Worm (Caenorhabditis elegans) whole organism, midembryonic: ENCODE results near the gene ace-4.

Source experiments
- T22C8.4 ChIP-seq: fragments of 200-800 bp; sonication (Bioruptor generic); IDR thresholded peaks from 2 replicates; pipeline ENCODE4 v1.3.6; 2022; ENCODE audit warnings: missing genetic modification characterization, missing compliant biosample characterization
- cog-1 ChIP-seq: sonication (generic microtip); optimal IDR thresholded peaks from 2 replicates; lab custom pipeline; 2016; ENCODE audit warnings: missing genetic modification characterization, missing compliant biosample characterization
- flt-1 ChIP-seq: fragments of 200-800 bp; sonication (Bioruptor generic); IDR thresholded peaks from 2 replicates; pipeline ENCODE4 v1.3.6; 2022; ENCODE audit warnings: missing genetic modification characterization, missing compliant biosample characterization
- klf-2 ChIP-seq: fragments of 200-800 bp; sonication (Bioruptor generic); conservative IDR thresholded peaks from 2 replicates; pipeline ENCODE4 v1.3.6; 2022; ENCODE audit warnings: missing genetic modification reagents, missing genetic modification characterization, missing compliant biosample characterization
- med-1 ChIP-seq: sonication (generic microtip); optimal IDR thresholded peaks from 2 replicates; lab custom pipeline; 2017; ENCODE audit warnings: missing genetic modification characterization, mild to moderate bottlenecking, missing compliant biosample characterization, antibody characterized with exemption, missing genetic modification reagents; ENCODE audit not compliant: insufficient read depth
- ref-1 ChIP-seq: fragments of 200-800 bp; sonication (Bioruptor generic); conservative IDR thresholded peaks from 2 replicates; pipeline ENCODE4 v1.3.6; 2022; ENCODE audit warnings: missing genetic modification reagents, missing genetic modification characterization, missing compliant biosample characterization
- tab-1 ChIP-seq: fragments of 200-800 bp; sonication (Bioruptor generic); IDR thresholded peaks from 2 replicates; pipeline ENCODE4 v1.3.6; 2022; ENCODE audit warnings: missing genetic modification characterization, missing compliant biosample characterization
- ztf-23 ChIP-seq: fragments of 200-800 bp; sonication (Bioruptor generic); IDR thresholded peaks from 2 replicates; pipeline ENCODE4 v1.3.6; 2022; ENCODE audit warnings: missing genetic modification reagents, missing genetic modification characterization, missing compliant biosample characterization
- ztf-29 ChIP-seq: fragments of 200-800 bp; sonication (Bioruptor generic); IDR thresholded peaks from 2 replicates; pipeline ENCODE4 v1.3.6; 2022; ENCODE audit warnings: missing genetic modification reagents, missing genetic modification characterization, missing compliant biosample characterization

Gene ace-4

ce11 chrII:14244457-14245254, 46.8 kb downstream of the ace-4 start:
- TF ChIP-seq med-1 (no peak), cog-1 (tag; lab: Kevin White, UChicago) (no peak), ztf-29 (GFP tag; lab: Robert Waterston, UW) (no peak), tab-1 (GFP tag; lab: Robert Waterston, UW) (no peak), flt-1 (GFP tag; lab: Robert Waterston, UW) (no peak), ref-1 (no peak), T22C8.4 (no peak), klf-2 (GFP tag; lab: Robert Waterston, UW) (no peak), ztf-23 (GFP tag; lab: Robert Waterston, UW) (no peak)

- TF ChIP-seq ztf-29 (GFP tag; lab: Robert Waterston, UW) (no peak), ztf-23 (GFP tag; lab: Robert Waterston, UW) (no peak), klf-2 (GFP tag; lab: Robert Waterston, UW) (no peak), cog-1 (tag; lab: Kevin White, UChicago) (no peak), T22C8.4 (no peak), med-1 (no peak), flt-1 (GFP tag; lab: Robert Waterston, UW) (no peak), tab-1 (GFP tag; lab: Robert Waterston, UW) (no peak), ref-1 (no peak)
Observed at ce11 chrII:14247227-14247626, 49.4 kb downstream of the ace-4 start.

ce11 chrII:14247748-14248502, 50.1 kb downstream of the ace-4 start:
- TF ChIP-seq ref-1 (no peak), med-1 (peak; percentile 24), flt-1 (GFP tag; lab: Robert Waterston, UW) (peak; percentile 69)

- TF ChIP-seq klf-2 (GFP tag; lab: Robert Waterston, UW): no peak
- TF ChIP-seq tab-1 (GFP tag; lab: Robert Waterston, UW): no peak
- TF ChIP-seq flt-1 (GFP tag; lab: Robert Waterston, UW): peak; percentile 71; the same call in 1 of the 2 replicates
- no peak for TF ChIP-seq ref-1
- 0 out of 2 replicates have a peak, but pooled peaks have one; percentile 5 for TF ChIP-seq ztf-29 (GFP tag; lab: Robert Waterston, UW)
- no peak for TF ChIP-seq cog-1 (tag; lab: Kevin White, UChicago)
- peak; percentile 57; the same call in 1 of the 2 replicates for TF ChIP-seq ztf-23 (GFP tag; lab: Robert Waterston, UW)
- TF ChIP-seq med-1: peak; percentile 13
- peak; percentile 61; the same call in 1 of the 2 replicates for TF ChIP-seq T22C8.4
Observed at ce11 chrII:14249489-14249888, 51.6 kb downstream of the ace-4 start.

ce11 chrII:14250147-14250965, 52.5 kb downstream of the ace-4 start, which contains the start of gene hmg-1.1:
Gene hmg-1.1 (plus strand): TSS chrII:14250695.
- TF ChIP-seq cog-1 (tag; lab: Kevin White, UChicago) (peak; percentile 72), ref-1 (no peak), T22C8.4 (no peak), klf-2 (GFP tag; lab: Robert Waterston, UW) (no peak), ztf-23 (GFP tag; lab: Robert Waterston, UW) (peak; percentile 82), tab-1 (GFP tag; lab: Robert Waterston, UW) (no peak), ztf-29 (GFP tag; lab: Robert Waterston, UW) (peak; percentile 41; the same call in 1 of the 2 replicates), flt-1 (GFP tag; lab: Robert Waterston, UW) (peak; percentile 80; the same call in 1 of the 2 replicates), med-1 (no peak)

ce11 chrII:14251400-14251940, 53.6 kb downstream of the ace-4 start:
- TF ChIP-seq klf-2 (GFP tag; lab: Robert Waterston, UW) (0 out of 2 replicates have a peak, but pooled peaks have one; percentile 31), med-1 (no peak), flt-1 (GFP tag; lab: Robert Waterston, UW) (peak; percentile 83), T22C8.4 (no peak), ztf-23 (GFP tag; lab: Robert Waterston, UW) (peak; percentile 66), ztf-29 (GFP tag; lab: Robert Waterston, UW) (no peak; the same call in 1 of the 2 replicates), ref-1 (0 out of 2 replicates have a peak, but pooled peaks have one; percentile 51), tab-1 (GFP tag; lab: Robert Waterston, UW) (no peak), cog-1 (tag; lab: Kevin White, UChicago) (peak; percentile 66)

- no peak for TF ChIP-seq klf-2 (GFP tag; lab: Robert Waterston, UW)
- no peak for TF ChIP-seq ztf-23 (GFP tag; lab: Robert Waterston, UW)
- no peak for TF ChIP-seq flt-1 (GFP tag; lab: Robert Waterston, UW)
- no peak for TF ChIP-seq tab-1 (GFP tag; lab: Robert Waterston, UW)
- TF ChIP-seq ztf-29 (GFP tag; lab: Robert Waterston, UW): no peak
- TF ChIP-seq med-1: no peak
- no peak for TF ChIP-seq cog-1 (tag; lab: Kevin White, UChicago)
- TF ChIP-seq T22C8.4: no peak
- no peak for TF ChIP-seq ref-1
Observed at ce11 chrII:14252057-14252456, 54.2 kb downstream of the ace-4 start, which contains the start of gene Y54G11A.2. Gene Y54G11A.2 (plus strand): TSS chrII:14252357.
